Worm (Caenorhabditis elegans) whole organism, L4 larva: ENCODE measurements around the gene pgp-11.

Experiments
- F10B5.3 ChIP-seq: sonication (generic microtip); optimal IDR thresholded peaks from 2 replicates; lab custom pipeline; 2016; ENCODE audit warnings: mild to moderate bottlenecking, missing genetic modification characterization, missing compliant biosample characterization
- F26F4.8 ChIP-seq: fragments of 200-800 bp; sonication (Bioruptor generic); conservative IDR thresholded peaks from 2 replicates; pipeline ENCODE4 v1.3.6; 2022; ENCODE audit warnings: missing genetic modification characterization, missing compliant biosample characterization
- T20F7.1 ChIP-seq: fragments of 200-800 bp; sonication (Bioruptor generic); optimal IDR thresholded peaks from 2 replicates; lab custom pipeline; 2018; ENCODE audit warnings: mild to moderate bottlenecking, missing genetic modification characterization, missing compliant biosample characterization
- ZK337.2 ChIP-seq: fragments of 200-800 bp; sonication (Bioruptor generic); IDR thresholded peaks from 2 replicates; pipeline ENCODE4 v1.3.6; 2022; ENCODE audit warnings: missing genetic modification reagents, missing genetic modification characterization, missing compliant biosample characterization
- aly-2 ChIP-seq: sonication (generic microtip); optimal IDR thresholded peaks from 2 replicates; lab custom pipeline; 2018; ENCODE audit warnings: missing biosample characterization, missing genetic modification characterization
- arid-1 ChIP-seq: fragments of 200-800 bp; sonication (Bioruptor generic); conservative IDR thresholded peaks from 2 replicates; pipeline ENCODE4 v1.3.6; 2022; ENCODE audit warnings: missing genetic modification reagents, missing genetic modification characterization, missing compliant biosample characterization
- attf-4 ChIP-seq: sonication (generic microtip); optimal IDR thresholded peaks from 3 replicates; lab custom pipeline; 2017; ENCODE audit warnings: missing biosample characterization, missing genetic modification characterization
- ceh-20 ChIP-seq: fragments of 200-800 bp; sonication (Bioruptor generic); IDR thresholded peaks from 2 replicates; pipeline ENCODE4 v1.3.6; 2022; ENCODE audit warnings: missing genetic modification reagents, missing genetic modification characterization, missing compliant biosample characterization
- ceh-32 ChIP-seq: sonication (generic microtip); optimal IDR thresholded peaks from 2 replicates; lab custom pipeline; 2016; ENCODE audit warnings: mild to moderate bottlenecking, missing genetic modification characterization, missing compliant biosample characterization; ENCODE audit not compliant: poor library complexity
- ceh-44 ChIP-seq: fragments of 200-800 bp; sonication (Bioruptor generic); IDR thresholded peaks from 2 replicates; pipeline ENCODE4 v1.3.6; 2022; ENCODE audit warnings: missing genetic modification reagents, missing genetic modification characterization, missing compliant biosample characterization
- ceh-62 ChIP-seq: sonication (generic microtip); optimal IDR thresholded peaks from 2 replicates; lab custom pipeline; 2017; ENCODE audit warnings: missing biosample characterization, missing genetic modification characterization
- daf-16 ChIP-seq, 3 experiments: sonication (generic microtip); optimal IDR thresholded peaks; 2 replicates each; lab custom pipeline; 2016 to 2017; ENCODE audit warnings: missing genetic modification characterization in 3 of 3, missing genetic modification reagents in 3 of 3, mild to moderate bottlenecking in 2 of 3, missing compliant biosample characterization in 2 of 3, missing biosample characterization in 1 of 3, moderate library complexity in 1 of 3
- daf-8 ChIP-seq: fragments of 200-800 bp; sonication (Bioruptor generic); IDR thresholded peaks from 2 replicates; pipeline ENCODE4 v1.3.6; 2022; ENCODE audit warnings: missing genetic modification characterization, missing compliant biosample characterization
- dmd-8 ChIP-seq: fragments of 200-800 bp; sonication (Bioruptor generic); IDR thresholded peaks from 2 replicates; pipeline ENCODE4 v1.3.6; 2022; ENCODE audit warnings: missing genetic modification characterization, missing compliant biosample characterization
- dmd-9 ChIP-seq: fragments of 200-800 bp; sonication (Bioruptor generic); IDR thresholded peaks from 2 replicates; pipeline ENCODE4 v1.3.6; 2022; ENCODE audit warnings: missing genetic modification reagents, missing genetic modification characterization, missing compliant biosample characterization
- egl-27 ChIP-seq: sonication (generic microtip); optimal IDR thresholded peaks from 3 replicates; lab custom pipeline; 2017; ENCODE audit warnings: missing biosample characterization, missing genetic modification reagents, missing genetic modification characterization
- egl-43 ChIP-seq: fragments of 200-800 bp; sonication (Bioruptor generic); IDR thresholded peaks from 2 replicates; pipeline ENCODE4 v1.3.6; 2022; ENCODE audit warnings: missing genetic modification reagents, missing genetic modification characterization, missing compliant biosample characterization
- fkh-10 ChIP-seq: fragments of 150-350 bp; optimal IDR thresholded peaks from 2 replicates; lab custom pipeline; 2014; ENCODE audit warnings: missing biosample characterization, missing genetic modification reagents, missing genetic modification characterization
- gei-8 ChIP-seq: fragments of 200-800 bp; sonication (Bioruptor generic); optimal IDR thresholded peaks from 2 replicates; lab custom pipeline; 2018; ENCODE audit warnings: mild to moderate bottlenecking, missing genetic modification characterization, missing compliant biosample characterization
- hif-1 ChIP-seq, 2 experiments: sonication (generic microtip); optimal IDR thresholded peaks; 2 replicates each; lab custom pipeline; 2016 to 2017; ENCODE audit warnings: missing compliant biosample characterization in 2 of 2, missing genetic modification characterization in 2 of 2, missing genetic modification reagents in 2 of 2, missing genotype in 2 of 2, mild to moderate bottlenecking in 1 of 2
- hmg-1.1 ChIP-seq: fragments of 200-800 bp; sonication (Bioruptor generic); IDR thresholded peaks from 2 replicates; pipeline ENCODE4 v1.3.6; 2022; ENCODE audit warnings: missing genetic modification reagents, missing genetic modification characterization, missing compliant biosample characterization
- jun-1 ChIP-seq: fragments of 150-350 bp; optimal IDR thresholded peaks from 2 replicates; lab custom pipeline; 2014; ENCODE audit warnings: missing biosample characterization, missing genetic modification reagents, missing genetic modification characterization
- lim-7 ChIP-seq: fragments of 200-800 bp; sonication (Bioruptor generic); IDR thresholded peaks from 2 replicates; pipeline ENCODE4 v1.3.6; 2022; ENCODE audit warnings: missing genetic modification characterization, missing compliant biosample characterization
- lin-1 ChIP-seq: fragments of 200-800 bp; sonication (Bioruptor generic); IDR thresholded peaks from 2 replicates; pipeline ENCODE4 v1.3.6; 2022; ENCODE audit warnings: missing genetic modification reagents, missing genetic modification characterization, missing compliant biosample characterization
- lin-15B ChIP-seq: fragments of 150-350 bp; sonication (generic microtip); optimal IDR thresholded peaks from 3 replicates; lab custom pipeline; 2014; ENCODE audit warnings: missing biosample characterization, missing genetic modification characterization
- lin-38 ChIP-seq: fragments of 200-800 bp; sonication (Bioruptor generic); IDR thresholded peaks from 2 replicates; pipeline ENCODE4 v1.3.6; 2022; ENCODE audit warnings: missing genetic modification reagents, missing genetic modification characterization, missing compliant biosample characterization
- lir-3 ChIP-seq: sonication (generic microtip); optimal IDR thresholded peaks from 2 replicates; lab custom pipeline; 2016; ENCODE audit warnings: mild to moderate bottlenecking, missing genetic modification characterization, missing compliant biosample characterization
- madf-5 ChIP-seq, 2 experiments: fragments of 200-800 bp; sonication (Bioruptor generic); IDR thresholded peaks; 2 replicates each; pipeline ENCODE4 v1.3.6; 2022; ENCODE audit warnings: missing compliant biosample characterization in 2 of 2, missing genetic modification characterization in 2 of 2
- madf-9 ChIP-seq: fragments of 200-800 bp; sonication (Bioruptor generic); conservative IDR thresholded peaks from 2 replicates; pipeline ENCODE4 v1.3.6; 2022; ENCODE audit warnings: missing genetic modification reagents, missing genetic modification characterization, missing compliant biosample characterization
- mdt-29 ChIP-seq: fragments of 200-800 bp; sonication (Bioruptor generic); IDR thresholded peaks from 2 replicates; pipeline ENCODE4 v1.3.6; 2022; ENCODE audit warnings: missing genetic modification reagents, missing genetic modification characterization, missing compliant biosample characterization
- mxl-2 ChIP-seq: fragments of 200-800 bp; sonication (Bioruptor generic); conservative IDR thresholded peaks from 2 replicates; pipeline ENCODE4 v1.3.6; 2022; ENCODE audit warnings: missing genetic modification reagents, missing genetic modification characterization, missing compliant biosample characterization
- nhr-11 ChIP-seq: fragments of 150-350 bp; optimal IDR thresholded peaks from 2 replicates; lab custom pipeline; 2014; ENCODE audit warnings: missing biosample characterization, missing genetic modification characterization
- nhr-28 ChIP-seq: fragments of 150-350 bp; optimal IDR thresholded peaks from 2 replicates; lab custom pipeline; 2014; ENCODE audit warnings: missing biosample characterization, missing genetic modification characterization
- nhr-6 ChIP-seq: fragments of 150-350 bp; optimal IDR thresholded peaks from 2 replicates; lab custom pipeline; 2014; ENCODE audit warnings: missing biosample characterization, missing genetic modification characterization
- pha-4 ChIP-seq, 2 experiments: fragments of 150-350 bp in 1 of 2; fragments of 200-800 bp in 1 of 2; sonication (Bioruptor generic) in 1 of 2; IDR thresholded peaks in 1 of 2; optimal IDR thresholded peaks in 1 of 2; 2 replicates each; pipeline versions ENCODE4 v1.3.6 to Lab custom; 2014 to 2022; ENCODE audit warnings: missing genetic modification characterization in 2 of 2, missing genetic modification reagents in 2 of 2, missing biosample characterization in 1 of 2, missing compliant biosample characterization in 1 of 2
- php-3 ChIP-seq: fragments of 200-800 bp; sonication (Bioruptor generic); IDR thresholded peaks from 2 replicates; pipeline ENCODE4 v1.3.6; 2022; ENCODE audit warnings: missing genetic modification reagents, missing genetic modification characterization, missing compliant biosample characterization
- set-16 ChIP-seq: fragments of 200-800 bp; sonication (Bioruptor generic); IDR thresholded peaks from 2 replicates; pipeline ENCODE4 v1.3.6; 2022; ENCODE audit warnings: missing genetic modification reagents, missing genetic modification characterization, missing compliant biosample characterization
- snpc-4 ChIP-seq: fragments of 150-350 bp; optimal IDR thresholded peaks from 2 replicates; lab custom pipeline; 2014; ENCODE audit warnings: missing biosample characterization, missing genetic modification characterization
- spr-3 ChIP-seq: fragments of 200-800 bp; sonication (Bioruptor generic); optimal IDR thresholded peaks from 2 replicates; lab custom pipeline; 2018; ENCODE audit warnings: mild to moderate bottlenecking, missing genetic modification characterization, missing compliant biosample characterization
- unc-39 ChIP-seq: sonication (generic microtip); optimal IDR thresholded peaks from 2 replicates; lab custom pipeline; 2017; ENCODE audit warnings: missing biosample characterization, missing genetic modification characterization
- unc-62 ChIP-seq, 3 experiments: fragments of 150-350 bp in 1 of 3; sonication (generic microtip); optimal IDR thresholded peaks in 2 of 3; peaks in 1 of 3; 1 replicate in 1 of 3; 2 replicates in 2 of 3; lab custom pipeline; 2014 to 2017; ENCODE audit warnings: missing biosample characterization in 3 of 3, missing genetic modification characterization in 3 of 3, missing genetic modification reagents in 3 of 3, missing genotype in 1 of 3
- vab-7 ChIP-seq: fragments of 200-800 bp; sonication (Bioruptor generic); IDR thresholded peaks from 2 replicates; pipeline ENCODE4 v1.3.6; 2022; ENCODE audit warnings: missing genetic modification reagents, missing genetic modification characterization, missing compliant biosample characterization
- zfp-2 ChIP-seq: sonication (generic microtip); optimal IDR thresholded peaks from 2 replicates; lab custom pipeline; 2016; ENCODE audit warnings: mild to moderate bottlenecking, missing genetic modification characterization, missing compliant biosample characterization
- ztf-11 ChIP-seq: fragments of 150-350 bp; optimal IDR thresholded peaks from 2 replicates; lab custom pipeline; 2014; ENCODE audit warnings: missing biosample characterization, missing genetic modification characterization

The pgp-11 gene

ce11 chrII:8032657-8033056, 28.6 kb upstream of the pgp-11 start, which contains the start of gene nrf-6 (continued):
- TF ChIP-seq lin-1 (GFP tag; lab: Robert Waterston, UW) (0 out of 2 replicates have a peak, but pooled peaks have one; percentile 10), vab-7 (GFP tag; lab: Robert Waterston, UW) (no peak), T20F7.1 (peak; percentile 10), ceh-20 (no peak), dmd-9 (no peak), zfp-2 (no peak), unc-62 (GFP tag; optimal IDR thresholded peaks at IDR 0.05 in 1 of 2; lab: Kevin White, UChicago) (no peak), unc-62 (tag; optimal IDR thresholded peaks at IDR 0.05; lab: Kevin White, UChicago) (no peak), lin-38 (GFP tag; lab: Robert Waterston, UW) (no peak), nhr-6 (tag; lab: Kevin White, UChicago) (no peak), set-16 (GFP tag; lab: Robert Waterston, UW) (no peak), attf-4 (tag; lab: Kevin White, UChicago) (no peak), unc-39 (no peak), fkh-10 (GFP tag; lab: Kevin White, UChicago) (no peak), hif-1 (tag; optimal IDR thresholded peaks at IDR 0.05; lab: Kevin White, UChicago) (no peak), jun-1 (tag; lab: Kevin White, UChicago) (no peak), F10B5.3 (tag; lab: Kevin White, UChicago) (no peak), madf-5 (GFP tag; IDR thresholded peaks at IDR 0.05; lab: Robert Waterston, UW) (no peak), hmg-1.1 (no peak), dmd-8 (GFP tag; lab: Robert Waterston, UW) (no peak), lim-7 (GFP tag; lab: Robert Waterston, UW) (no peak), mdt-29 (GFP tag; lab: Robert Waterston, UW) (no peak), ceh-32 (tag; lab: Kevin White, UChicago) (no peak), ztf-11 (no peak), F26F4.8 (GFP tag; lab: Robert Waterston, UW) (no peak), daf-16 (GFP tag; optimal IDR thresholded peaks at IDR 0.05; lab: Kevin White, UChicago) (peak in 1 of 2 experiments; percentile 11), daf-16 (tag; optimal IDR thresholded peaks at IDR 0.05; lab: Kevin White, UChicago) (peak; percentile 49)
- TF ChIP-seq, all 104 proteins: peak for 11

ce11 chrII:8028730-8029129, 24.7 kb upstream of the pgp-11 start:
- TF ChIP-seq gei-8 (GFP tag; lab: Kevin White, UChicago) (no peak), hmg-1.1 (no peak), ZK337.2 (GFP tag; lab: Robert Waterston, UW) (no peak)

ce11 chrII:8028246-8028694, 24.2 kb upstream of the pgp-11 start:
- TF ChIP-seq nhr-28 (tag; lab: Kevin White, UChicago) (peak; percentile 57), snpc-4 (tag; lab: Kevin White, UChicago) (no peak), daf-8 (0 out of 2 replicates have a peak, but pooled peaks have one; percentile 15), php-3 (GFP tag; lab: Robert Waterston, UW) (peak; percentile 77), ceh-44 (peak; percentile 43; the same call in 1 of the 2 replicates), T20F7.1 (peak; percentile 88), nhr-11 (tag; lab: Kevin White, UChicago) (peak; percentile 68), ceh-20 (peak; percentile 93), ceh-32 (tag; lab: Kevin White, UChicago) (peak; percentile 53), fkh-10 (GFP tag; lab: Kevin White, UChicago) (peak; percentile 78), set-16 (GFP tag; lab: Robert Waterston, UW) (peak; percentile 97), egl-43 (peak; percentile 93), lin-1 (GFP tag; lab: Robert Waterston, UW) (peak; percentile 53; the same call in 1 of the 2 replicates), lin-15B (tag; lab: Kevin White, UChicago) (peak; percentile 55), ceh-62 (no peak), aly-2 (tag; lab: Kevin White, UChicago) (no peak), F26F4.8 (GFP tag; lab: Robert Waterston, UW) (no peak), vab-7 (GFP tag; lab: Robert Waterston, UW) (peak; percentile 81), daf-16 (GFP tag; optimal IDR thresholded peaks at IDR 0.05; lab: Kevin White, UChicago) (peak in 1 of 2 experiments; percentile 65), daf-16 (tag; optimal IDR thresholded peaks at IDR 0.05; lab: Kevin White, UChicago) (peak; percentile 70), mxl-2 (peak; percentile 54; the same call in 1 of the 2 replicates), lir-3 (peak; percentile 98), madf-9 (GFP tag; lab: Robert Waterston, UW) (peak; percentile 84; the same call in 1 of the 2 replicates), pha-4 (GFP tag; IDR thresholded peaks at IDR 0.05; lab: Robert Waterston, UW) (peak; percentile 83; the same call in 1 of the 2 replicates), pha-4 (tag; optimal IDR thresholded peaks at IDR 0.05; lab: Kevin White, UChicago) (no peak), spr-3 (GFP tag; lab: Kevin White, UChicago) (no peak), arid-1 (peak; percentile 76), egl-27 (no peak)
